Worm (Caenorhabditis elegans): ENCODE results near the gene ZK1307.2.
A peak's percentile ranks its signal among the peaks of the same experiment; 100 is the strongest.

ZK1307.2 gene

DNA sequence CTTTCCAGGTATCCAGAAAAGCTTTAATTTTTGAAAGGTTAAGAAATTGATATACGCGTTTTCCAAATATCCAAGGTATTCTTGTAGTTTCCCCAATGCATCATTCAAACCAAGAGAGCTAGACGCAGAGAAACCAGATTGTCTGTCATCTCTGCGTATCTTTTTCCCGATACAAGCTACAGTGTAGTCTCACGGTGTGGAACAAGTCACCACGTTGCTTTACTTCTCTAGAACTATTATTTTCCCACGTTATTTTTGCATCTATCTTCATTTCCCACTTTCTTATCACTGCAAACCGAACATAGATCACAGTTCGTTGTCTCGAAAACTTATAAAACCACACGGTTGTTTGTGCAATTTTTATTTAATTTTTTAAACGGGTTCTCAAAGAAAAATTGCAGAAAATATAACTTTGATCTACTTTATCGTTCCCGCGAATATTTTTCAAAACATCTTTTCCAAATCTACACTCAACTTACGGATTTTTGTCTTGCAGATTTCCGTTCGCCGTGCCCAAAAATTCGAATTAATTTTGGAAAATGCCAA, 2.5 kb upstream of the ZK1307.2 start, which contains the start of gene gstk-1 (continued):
- peak; percentile 94 for TF ChIP-seq nhr-20 (tag; optimal IDR thresholded peaks at IDR 0.05)
- no peak for TF ChIP-seq ceh-8 (GFP tag; optimal IDR thresholded peaks at IDR 0.05)
- TF ChIP-seq elt-3 (tag; optimal IDR thresholded peaks at IDR 0.05): peak in 2 of 6 experiments; percentile 44 to 67
- 0 out of 2 replicates have a peak, but pooled peaks have one; percentile 13 for TF ChIP-seq nhr-19 (GFP tag; conservative IDR thresholded peaks at IDR 0.05)
- TF ChIP-seq ceh-88 (GFP tag; IDR thresholded peaks at IDR 0.05): no peak
- TF ChIP-seq sptf-1 (tag; optimal IDR thresholded peaks at IDR 0.05): no peak
- no peak for TF ChIP-seq skn-1 (tag; optimal IDR thresholded peaks at IDR 0.05)
- TF ChIP-seq mef-2 (tag; optimal IDR thresholded peaks at IDR 0.05): no peak

ce11 chrII:9655530-9656139, 1.9 kb upstream of the ZK1307.2 start, which contains the start of gene ZK1307.1:
ZK1307.1 (minus strand) TSS chrII:9655580.
- TF ChIP-seq blmp-1 (tag; optimal IDR thresholded peaks at IDR 0.05) (peak; percentile 23), tbx-2 (tag; optimal IDR thresholded peaks at IDR 0.05) (no peak), lir-3 (tag; optimal IDR thresholded peaks at IDR 0.05; ENCODE audit: poor library complexity) (no peak), jun-1 (tag; optimal IDR thresholded peaks at IDR 0.05) (no peak), elt-2 (tag; optimal IDR thresholded peaks at IDR 0.05) (peak; percentile 32)

DNA sequence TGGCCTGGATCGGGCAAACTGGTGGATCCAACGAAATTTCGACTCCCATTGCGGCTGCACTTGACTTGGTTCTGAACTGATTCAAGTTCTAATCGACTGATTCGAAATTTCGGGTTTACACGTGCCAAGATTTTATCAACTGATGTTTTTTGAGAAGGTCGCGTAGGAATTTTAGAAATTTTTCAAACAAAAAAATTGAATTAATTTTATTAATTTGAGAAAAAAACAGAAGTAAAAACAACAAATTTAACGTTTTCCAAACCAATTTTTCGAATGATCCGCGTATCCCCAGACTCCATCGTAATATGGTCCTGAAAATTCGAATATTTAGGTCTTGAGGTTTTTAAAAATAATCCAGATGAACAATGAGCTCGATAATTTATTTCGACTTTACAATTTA, 833 bp downstream of the ZK1307.2 start, which contains the start of gene ZK1307.3:
Gene ZK1307.3 (minus strand): TSS at position 101 of the 400 bp plus-strand sequence.
- no peak for TF ChIP-seq swsn-7 (tag; optimal IDR thresholded peaks at IDR 0.05)
- no peak for TF ChIP-seq ceh-88 (GFP tag; IDR thresholded peaks at IDR 0.05)
- TF ChIP-seq isw-1 (GFP tag; IDR thresholded peaks at IDR 0.05): no peak
- TF ChIP-seq jun-1 (tag; optimal IDR thresholded peaks at IDR 0.05): no peak
- no peak for TF ChIP-seq ceh-82 (tag; optimal IDR thresholded peaks at IDR 0.05)
- TF ChIP-seq ceh-90 (tag; optimal IDR thresholded peaks at IDR 0.05): no peak

DNA sequence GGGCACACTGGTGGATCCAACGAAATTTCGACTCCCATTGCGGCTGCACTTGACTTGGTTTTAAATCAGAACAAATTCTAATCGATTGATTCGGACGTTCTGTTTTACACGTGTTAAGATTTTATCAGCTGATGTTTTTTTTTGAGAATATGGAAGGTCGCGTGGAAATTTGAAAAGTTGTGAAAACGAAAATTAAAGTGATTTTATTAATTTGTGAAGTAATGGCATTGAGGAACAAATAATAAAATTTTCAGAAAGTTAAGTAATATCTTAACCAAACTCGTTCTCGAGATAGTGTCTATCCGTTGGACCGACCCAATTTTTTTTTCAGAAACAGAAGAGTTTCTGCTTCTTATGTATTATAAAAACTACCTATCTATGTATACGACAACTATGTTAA, 2.1 kb downstream of the ZK1307.2 start, which contains the start of gene ZK1307.4:
Gene ZK1307.4 (minus strand): TSS at position 101 of the 400 bp plus-strand sequence.
- no peak for TF ChIP-seq unc-130 (tag; optimal IDR thresholded peaks at IDR 0.05)
- TF ChIP-seq ceh-82 (tag; optimal IDR thresholded peaks at IDR 0.05): no peak
- TF ChIP-seq Y116A8C.19 (tag; optimal IDR thresholded peaks at IDR 0.05; ENCODE audit: borderline replicate concordance): no peak
- TF ChIP-seq C34B4.2 (tag; optimal IDR thresholded peaks at IDR 0.05): no peak
- TF ChIP-seq lin-15B (tag; optimal IDR thresholded peaks at IDR 0.05): no peak
- no peak for TF ChIP-seq nhr-20 (tag; optimal IDR thresholded peaks at IDR 0.05)
- no peak for TF ChIP-seq nhr-47 (tag; optimal IDR thresholded peaks at IDR 0.05)
- TF ChIP-seq pag-3 (tag; optimal IDR thresholded peaks at IDR 0.05; ENCODE audit: borderline replicate concordance, insufficient read depth): no peak
- no peak for TF ChIP-seq alr-1 (tag; optimal IDR thresholded peaks at IDR 0.05; ENCODE audit: borderline replicate concordance)
- no peak for TF ChIP-seq lin-14 (GFP tag; optimal IDR thresholded peaks at IDR 0.05)
- TF ChIP-seq mab-9 (GFP tag; IDR thresholded peaks at IDR 0.05): no peak
- no peak for TF ChIP-seq C16A3.4 (tag; optimal IDR thresholded peaks at IDR 0.05)
- no peak for TF ChIP-seq C04F5.9 (tag; optimal IDR thresholded peaks at IDR 0.05)
- no peak for TF ChIP-seq unc-30 (tag; optimal IDR thresholded peaks at IDR 0.05)
- TF ChIP-seq nhr-19 (GFP tag; conservative IDR thresholded peaks at IDR 0.05): no peak
- TF ChIP-seq efl-3 (GFP tag; optimal IDR thresholded peaks at IDR 0.05): no peak
- no peak for TF ChIP-seq ztf-4 (tag; optimal IDR thresholded peaks at IDR 0.05)
- no peak for TF ChIP-seq skn-1 (tag; optimal IDR thresholded peaks at IDR 0.05)
- no peak for TF ChIP-seq unc-98 (GFP tag; IDR thresholded peaks at IDR 0.05)
- TF ChIP-seq mep-1 (tag; optimal IDR thresholded peaks at IDR 0.05): no peak

ce11 chrII:9649191-9649590, 4.6 kb downstream of the ZK1307.2 start, which contains the start of gene ZK1307.9:
ZK1307.9 (plus strand) TSS chrII:9649491.
- TF ChIP-seq nhr-90 (tag; optimal IDR thresholded peaks at IDR 0.05; ENCODE audit: poor library complexity): no peak
- TF ChIP-seq lir-3 (tag; optimal IDR thresholded peaks at IDR 0.05; ENCODE audit: poor library complexity): no peak
- TF ChIP-seq mep-1 (tag; optimal IDR thresholded peaks at IDR 0.05): no peak
- TF ChIP-seq hlh-17 (GFP tag; optimal IDR thresholded peaks at IDR 0.05; ENCODE audit: borderline replicate concordance): no peak
- TF ChIP-seq F16B12.6 (tag; optimal IDR thresholded peaks at IDR 0.05): no peak
- no peak for TF ChIP-seq pqm-1 (tag; optimal IDR thresholded peaks at IDR 0.05)
- TF ChIP-seq sup-37 (GFP tag; optimal IDR thresholded peaks at IDR 0.05): no peak
- TF ChIP-seq pax-3 (tag; optimal IDR thresholded peaks at IDR 0.05): no peak
- TF ChIP-seq unc-30 (tag; optimal IDR thresholded peaks at IDR 0.05): no peak
- no peak for TF ChIP-seq xbp-1 (tag; optimal IDR thresholded peaks at IDR 0.05)
- TF ChIP-seq aly-2 (tag; optimal IDR thresholded peaks at IDR 0.05): no peak
- TF ChIP-seq hlh-4 (tag; optimal IDR thresholded peaks at IDR 0.05): no peak
- no peak for TF ChIP-seq snpc-4 (tag; optimal IDR thresholded peaks at IDR 0.05)
- TF ChIP-seq grh-1 (GFP tag; IDR thresholded peaks at IDR 0.05): no peak

Measured in whole organism, L1 larva.